Fruit fly (Drosophila melanogaster) whole organism, embryonic: ENCODE results near the gene cni.

ENCODE experiments used
- Ada2b ChIP-seq: fragments of 200-800 bp; sonication (Bioruptor generic); IDR thresholded peaks from 2 replicates; pipeline ENCODE4 v1.3.6; 2022; ENCODE audit warnings: missing biosample characterization, missing genetic modification characterization
- Bdp1 ChIP-seq: fragments of 200-800 bp; sonication (Bioruptor generic); optimal IDR thresholded peaks from 3 replicates; lab custom pipeline; 2016; ENCODE audit warnings: missing biosample characterization, missing genetic modification characterization
- CG10979 ChIP-seq: fragments of 200-800 bp; sonication (Bioruptor generic); optimal IDR thresholded peaks from 2 replicates; lab custom pipeline; 2018; ENCODE audit warnings: missing biosample characterization, mild to moderate bottlenecking, missing genetic modification characterization, moderate library complexity
- CG11398 ChIP-seq: fragments of 200-800 bp; sonication (Bioruptor generic); optimal IDR thresholded peaks from 2 replicates; lab custom pipeline; 2016; ENCODE audit warnings: missing biosample characterization, missing genetic modification characterization
- CG11456 ChIP-seq: fragments of 200-800 bp; sonication (Bioruptor generic); IDR thresholded peaks from 3 replicates; pipeline ENCODE4 v1.3.6; 2022; ENCODE audit warnings: missing biosample characterization, missing genetic modification characterization
- CG12659 ChIP-seq: fragments of 200-800 bp; sonication (Bioruptor generic); optimal IDR thresholded peaks from 3 replicates; lab custom pipeline; 2017; ENCODE audit warnings: mild to moderate bottlenecking, missing biosample characterization, missing genetic modification reagents, missing genetic modification characterization
- CG13624 ChIP-seq: fragments of 200-800 bp; sonication (Bioruptor generic); optimal IDR thresholded peaks from 2 replicates; lab custom pipeline; 2016; ENCODE audit warnings: missing biosample characterization, missing genetic modification characterization
- CG14860 ChIP-seq: fragments of 200-800 bp; sonication (Bioruptor generic); IDR thresholded peaks from 3 replicates; pipeline ENCODE4 v1.3.6; 2022; ENCODE audit warnings: missing biosample characterization, missing genetic modification characterization; ENCODE audit not compliant: partially characterized antibody
- CG15514 ChIP-seq: fragments of 200-800 bp; sonication (Bioruptor generic); optimal IDR thresholded peaks from 3 replicates; lab custom pipeline; 2017; ENCODE audit warnings: missing biosample characterization, missing genetic modification characterization, mild to moderate bottlenecking, moderate library complexity, missing genetic modification reagents
- CG1602 ChIP-seq: fragments of 200-800 bp; sonication (Bioruptor generic); optimal IDR thresholded peaks from 3 replicates; lab custom pipeline; 2016; ENCODE audit warnings: missing biosample characterization, missing genetic modification characterization
- CG1792 ChIP-seq: fragments of 200-800 bp; sonication (Bioruptor generic); optimal IDR thresholded peaks from 2 replicates; lab custom pipeline; 2016; ENCODE audit warnings: missing biosample characterization, missing genetic modification characterization
- CG1832 ChIP-seq: fragments of 200-800 bp; sonication (Bioruptor generic); optimal IDR thresholded peaks from 2 replicates; lab custom pipeline; 2017; ENCODE audit warnings: missing biosample characterization, mild to moderate bottlenecking, missing genetic modification characterization, inconsistent platforms
- CG18764 ChIP-seq: fragments of 200-800 bp; sonication (Bioruptor generic); optimal IDR thresholded peaks from 3 replicates; lab custom pipeline; 2016; ENCODE audit warnings: missing biosample characterization, missing genetic modification characterization
- CG31224 ChIP-seq: fragments of 200-800 bp; sonication (Bioruptor generic); IDR thresholded peaks from 2 replicates; pipeline ENCODE4 v1.3.6; 2022; ENCODE audit warnings: missing biosample characterization, missing genetic modification characterization
- CG34422 ChIP-seq: fragments of 200-800 bp; sonication (Bioruptor generic); IDR thresholded peaks from 3 replicates; pipeline ENCODE4 v1.3.6; 2022; ENCODE audit warnings: missing biosample characterization, missing genetic modification characterization
- CG4404 ChIP-seq: fragments of 200-800 bp; sonication (Bioruptor generic); IDR thresholded peaks from 2 replicates; pipeline ENCODE4 v1.3.6; 2022; ENCODE audit warnings: missing biosample characterization, missing genetic modification characterization
- CG4617 ChIP-seq: fragments of 200-800 bp; sonication (Bioruptor generic); optimal IDR thresholded peaks from 3 replicates; lab custom pipeline; 2016; ENCODE audit warnings: missing biosample characterization, missing genetic modification characterization, borderline replicate concordance
- CG6813 ChIP-seq: fragments of 200-800 bp; sonication (Bioruptor generic); optimal IDR thresholded peaks from 2 replicates; lab custom pipeline; 2017; ENCODE audit warnings: missing biosample characterization, missing genetic modification characterization, mild to moderate bottlenecking, moderate library complexity, missing genetic modification reagents
- CG6854 ChIP-seq: fragments of 200-800 bp; sonication (Bioruptor generic); optimal IDR thresholded peaks from 3 replicates; lab custom pipeline; 2017; ENCODE audit warnings: missing biosample characterization, mild to moderate bottlenecking, missing genetic modification characterization
- CTCF ChIP-seq: fragments of 200-800 bp; sonication (Bioruptor generic); optimal IDR thresholded peaks from 2 replicates; lab custom pipeline; 2017; ENCODE audit warnings: missing biosample characterization, mild to moderate bottlenecking, missing genetic modification characterization, moderate library complexity
- D19A ChIP-seq: fragments of 200-800 bp; optimal IDR thresholded peaks from 3 replicates; lab custom pipeline; 2019; ENCODE audit warnings: missing biosample characterization, mild to moderate bottlenecking, missing genetic modification characterization, moderate library complexity
- Dp ChIP-seq: fragments of 200-800 bp; sonication (Bioruptor generic); optimal IDR thresholded peaks from 2 replicates; lab custom pipeline; 2018; ENCODE audit warnings: missing biosample characterization, mild to moderate bottlenecking, missing genetic modification characterization, moderate library complexity
- ERR ChIP-seq: fragments of 200-800 bp; sonication (Bioruptor generic); optimal IDR thresholded peaks from 2 replicates; lab custom pipeline; 2016; ENCODE audit warnings: missing biosample characterization, missing genetic modification characterization
- Elba2 ChIP-seq: fragments of 200-800 bp; sonication (Bioruptor generic); optimal IDR thresholded peaks from 3 replicates; lab custom pipeline; 2016; ENCODE audit warnings: missing biosample characterization, missing genetic modification characterization
- Ets97D ChIP-seq: fragments of 200-800 bp; sonication (Bioruptor generic); optimal IDR thresholded peaks from 3 replicates; lab custom pipeline; 2016; ENCODE audit warnings: missing biosample characterization, missing genetic modification characterization
- Hand ChIP-seq: fragments of 200-800 bp; sonication (Bioruptor generic); optimal IDR thresholded peaks from 2 replicates; lab custom pipeline; 2017; ENCODE audit warnings: mild to moderate bottlenecking, missing biosample characterization, missing genetic modification reagents, missing genetic modification characterization
- Hey ChIP-seq: fragments of 200-800 bp; sonication (Bioruptor generic); optimal IDR thresholded peaks from 3 replicates; lab custom pipeline; 2018; ENCODE audit warnings: missing biosample characterization, mild to moderate bottlenecking, missing genetic modification characterization
- HmgZ ChIP-seq: fragments of 200-800 bp; sonication (Bioruptor generic); optimal IDR thresholded peaks from 2 replicates; lab custom pipeline; 2018; ENCODE audit warnings: missing biosample characterization, mild to moderate bottlenecking, missing genetic modification characterization
- Hmr ChIP-seq: fragments of 200-800 bp; sonication (Bioruptor generic); optimal IDR thresholded peaks from 3 replicates; lab custom pipeline; 2017; ENCODE audit warnings: mild to moderate bottlenecking, missing biosample characterization, missing genetic modification reagents, missing genetic modification characterization
- Hr3 ChIP-seq: fragments of 200-800 bp; sonication (Bioruptor generic); optimal IDR thresholded peaks from 3 replicates; lab custom pipeline; 2016; ENCODE audit warnings: missing biosample characterization, missing genetic modification characterization
- Hr78 ChIP-seq, 2 experiments: fragments of 200-800 bp in 1 of 2; fragments of >200 bp in 1 of 2; sonication (Bioruptor generic) in 1 of 2; optimal IDR thresholded peaks; 2 replicates each; lab custom pipeline; 2017 to 2019; ENCODE audit warnings: missing biosample characterization in 2 of 2, missing genetic modification characterization in 2 of 2, mild to moderate bottlenecking in 1 of 2, moderate library complexity in 1 of 2
- Nf-YC ChIP-seq: fragments of 200-800 bp; optimal IDR thresholded peaks from 3 replicates; lab custom pipeline; 2019; ENCODE audit warnings: missing biosample characterization, mild to moderate bottlenecking, missing genetic modification characterization, moderate library complexity
- Optix ChIP-seq: fragments of 200-800 bp; sonication (Bioruptor generic); IDR thresholded peaks from 3 replicates; pipeline ENCODE4 v1.3.6; 2022; ENCODE audit warnings: missing biosample characterization, missing genetic modification characterization
- Poxn ChIP-seq: fragments of 200-800 bp; sonication (Bioruptor generic); IDR thresholded peaks from 2 replicates; pipeline ENCODE4 v1.3.6; 2022; ENCODE audit warnings: missing biosample characterization, missing genetic modification characterization
- Ravus ChIP-seq: fragments of 200-800 bp; sonication (Bioruptor generic); IDR thresholded peaks from 2 replicates; pipeline ENCODE4 v1.3.6; 2022; ENCODE audit warnings: missing biosample characterization, missing genetic modification characterization
- Sin3A ChIP-seq: fragments of >200 bp; optimal IDR thresholded peaks from 2 replicates; lab custom pipeline; 2018
- Tbp ChIP-seq: fragments of >200 bp; optimal IDR thresholded peaks from 2 replicates; lab custom pipeline; 2018; ENCODE audit warnings: missing biosample characterization, missing genetic modification characterization
- abd-A ChIP-seq: fragments of 200-800 bp; sonication (Bioruptor generic); optimal IDR thresholded peaks from 3 replicates; lab custom pipeline; 2019; ENCODE audit warnings: missing biosample characterization, mild to moderate bottlenecking, missing genetic modification characterization, moderate library complexity
- aop ChIP-seq: fragments of 200-800 bp; sonication (Bioruptor generic); IDR thresholded peaks from 2 replicates; pipeline ENCODE4 v1.3.6; 2022; ENCODE audit warnings: missing biosample characterization, missing genetic modification characterization
- bcd ChIP-seq: fragments of 200-800 bp; sonication (Bioruptor generic); optimal IDR thresholded peaks from 2 replicates; lab custom pipeline; 2017; ENCODE audit warnings: missing biosample characterization, mild to moderate bottlenecking, missing genetic modification characterization
- bigmax ChIP-seq: fragments of 200-800 bp; sonication (Bioruptor generic); optimal IDR thresholded peaks from 2 replicates; lab custom pipeline; 2018; ENCODE audit warnings: missing biosample characterization, mild to moderate bottlenecking, missing genetic modification characterization
- corto ChIP-seq: fragments of 200-800 bp; sonication (Bioruptor generic); optimal IDR thresholded peaks from 2 replicates; lab custom pipeline; 2016; ENCODE audit warnings: missing biosample characterization, mild to moderate bottlenecking, missing genetic modification characterization, moderate library complexity
- eve ChIP-seq, 2 experiments: fragments of >200 bp; optimal IDR thresholded peaks; 2 replicates each; lab custom pipeline; 2017; ENCODE audit warnings: missing biosample characterization in 2 of 2, missing genetic modification characterization in 2 of 2
- grn ChIP-seq: fragments of 200-800 bp; sonication (Bioruptor generic); optimal IDR thresholded peaks from 3 replicates; lab custom pipeline; 2017; ENCODE audit warnings: missing biosample characterization, missing genetic modification characterization
- h ChIP-seq: fragments of >200 bp; optimal IDR thresholded peaks from 2 replicates; lab custom pipeline; 2017
- inv ChIP-seq: fragments of 200-800 bp; sonication (Bioruptor generic); IDR thresholded peaks from 2 replicates; pipeline ENCODE4 v1.3.6; 2022; ENCODE audit warnings: missing biosample characterization, missing genetic modification characterization; ENCODE audit not compliant: partially characterized antibody
- ken ChIP-seq: fragments of 200-800 bp; sonication (Bioruptor generic); IDR thresholded peaks from 3 replicates; pipeline ENCODE4 v1.3.6; 2022; ENCODE audit warnings: missing biosample characterization, missing genetic modification characterization
- ranshi ChIP-seq: fragments of 200-800 bp; sonication (Bioruptor generic); IDR thresholded peaks from 2 replicates; pipeline ENCODE4 v1.3.6; 2022; ENCODE audit warnings: missing biosample characterization, missing genetic modification characterization
- sob ChIP-seq: fragments of 200-800 bp; sonication (Bioruptor generic); IDR thresholded peaks from 2 replicates; pipeline ENCODE4 v1.3.6; 2022; ENCODE audit warnings: missing biosample characterization, missing genetic modification characterization
- stwl ChIP-seq: fragments of 200-800 bp; sonication (Bioruptor generic); optimal IDR thresholded peaks from 3 replicates; lab custom pipeline; 2018; ENCODE audit warnings: missing biosample characterization, mild to moderate bottlenecking, missing genetic modification characterization, moderate library complexity
- sug ChIP-seq: fragments of 200-800 bp; optimal IDR thresholded peaks from 2 replicates; lab custom pipeline; 2019; ENCODE audit warnings: missing biosample characterization, mild to moderate bottlenecking, missing genetic modification characterization, moderate library complexity
- vnd ChIP-seq: fragments of 200-800 bp; sonication (Bioruptor generic); IDR thresholded peaks from 3 replicates; pipeline ENCODE4 v1.3.6; 2022; ENCODE audit warnings: missing biosample characterization, missing genetic modification characterization; ENCODE audit not compliant: partially characterized antibody
- wor ChIP-seq: fragments of 200-800 bp; sonication (Bioruptor generic); IDR thresholded peaks from 2 replicates; pipeline ENCODE4 v1.3.6; 2022; ENCODE audit warnings: missing biosample characterization, missing genetic modification characterization

Gene cni

dm6 chr2L:16324833-16325232 lies 14.3 kb upstream of the cni start (continued):
- TF ChIP-seq Sin3A (no peak), CG6854 (GFP tag; lab: Kevin White, UChicago) (no peak), Dp (GFP tag; lab: Kevin White, UChicago) (peak; percentile 25), Hmr (GFP tag; lab: Kevin White, UChicago) (no peak), inv (GFP tag; lab: Robert Waterston, UW) (no peak), aop (GFP tag; lab: Robert Waterston, UW) (no peak), Poxn (GFP tag; lab: Robert Waterston, UW) (no peak), corto (GFP tag; lab: Kevin White, UChicago) (peak; percentile 62), Hey (no peak), Elba2 (GFP tag; lab: Kevin White, UChicago) (no peak), CG1832 (no peak), Bdp1 (no peak), Optix (no peak), sob (GFP tag; lab: Robert Waterston, UW) (no peak), CG6813 (no peak), CG4617 (GFP tag; lab: Kevin White, UChicago) (no peak), bcd (GFP tag; lab: Kevin White, UChicago) (no peak), CG10979 (tag; lab: Kevin White, UChicago) (no peak), CG4404 (GFP tag; lab: Robert Waterston, UW) (no peak), ken (GFP tag; lab: Robert Waterston, UW) (no peak), Nf-YC (tag; lab: Kevin White, UChicago) (no peak), Hr78 (GFP tag; optimal IDR thresholded peaks at IDR 0.05; lab: Kevin White, UChicago) (no peak), CTCF (GFP tag; lab: Kevin White, UChicago) (no peak), CG11456 (no peak), Ets97D (GFP tag; lab: Kevin White, UChicago) (no peak), CG1792 (GFP tag; lab: Kevin White, UChicago) (no peak), Tbp (GFP tag; lab: Kevin White, UChicago) (no peak), grn (no peak), D19A (no peak), Ada2b (GFP tag; lab: Robert Waterston, UW) (no peak), CG12659 (GFP tag; lab: Kevin White, UChicago) (no peak), CG34422 (GFP tag; lab: Robert Waterston, UW) (peak; percentile 70; the same call in 2 of the 3 replicates), CG15514 (no peak), ERR (GFP tag; lab: Kevin White, UChicago) (no peak), Ravus (GFP tag; lab: Robert Waterston, UW) (no peak), h (lab: Kevin White, UChicago) (no peak), sug (tag; lab: Kevin White, UChicago) (no peak), Hand (GFP tag; lab: Kevin White, UChicago) (no peak), CG14860 (GFP tag; lab: Robert Waterston, UW) (no peak), wor (no peak), HmgZ (tag; lab: Kevin White, UChicago) (no peak), stwl (tag; lab: Kevin White, UChicago) (no peak), abd-A (tag; lab: Kevin White, UChicago) (no peak), Hr3 (GFP tag; lab: Kevin White, UChicago) (no peak), ranshi (GFP tag; lab: Robert Waterston, UW) (0 out of 2 replicates have a peak, but pooled peaks have one; percentile 10), bigmax (GFP tag; lab: Kevin White, UChicago) (no peak), CG18764 (GFP tag; lab: Kevin White, UChicago) (no peak), CG13624 (GFP tag; lab: Kevin White, UChicago) (no peak), eve (GFP tag; optimal IDR thresholded peaks at IDR 0.05; lab: Kevin White, UChicago) (no peak), CG1602 (no peak), vnd (GFP tag; lab: Robert Waterston, UW) (no peak), CG31224 (GFP tag; lab: Robert Waterston, UW) (no peak), CG11398 (no peak)
